Worm (Caenorhabditis elegans) whole organism, L4/young adult: ENCODE results near the gene ptr-3.

Source experiments
- W03F9.2 ChIP-seq: fragments of 150-350 bp; optimal IDR thresholded peaks from 2 replicates; lab custom pipeline; 2014; ENCODE audit warnings: missing biosample characterization, missing genetic modification characterization
- dao-5 ChIP-seq: sonication (generic microtip); optimal IDR thresholded peaks from 2 replicates; lab custom pipeline; 2016; ENCODE audit warnings: missing genotype, missing genetic modification characterization, moderate library complexity, missing compliant biosample characterization
- him-1 ChIP-seq: sonication (generic microtip); optimal IDR thresholded peaks from 2 replicates; lab custom pipeline; 2016; ENCODE audit warnings: missing genotype, missing genetic modification reagents, missing genetic modification characterization, missing compliant biosample characterization

The ptr-3 gene

DNA sequence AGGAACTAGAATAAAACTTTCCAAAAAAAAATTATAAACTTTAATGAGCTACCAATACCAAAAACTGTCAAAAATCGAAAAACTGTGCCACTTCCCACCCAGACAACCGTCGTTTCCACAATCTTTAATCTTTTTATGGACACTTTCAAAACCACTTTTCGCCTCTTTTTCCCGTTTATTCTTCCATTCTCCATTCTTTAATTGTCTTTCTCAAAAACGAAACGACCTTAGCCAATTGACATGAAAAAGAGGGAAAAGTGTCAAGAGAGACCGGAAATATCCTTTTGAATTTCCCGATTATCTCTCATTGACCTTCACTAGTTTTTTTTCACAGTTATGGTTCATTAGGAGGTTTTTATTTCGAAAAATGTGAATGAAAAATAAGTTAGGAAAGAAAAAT, 4.2 kb upstream of the ptr-3 start:
- TF ChIP-seq W03F9.2 (tag; lab: Kevin White, UChicago): no peak
- no peak for TF ChIP-seq him-1 (tag; lab: Kevin White, UChicago)
- TF ChIP-seq dao-5 (tag; lab: Kevin White, UChicago): no peak

DNA sequence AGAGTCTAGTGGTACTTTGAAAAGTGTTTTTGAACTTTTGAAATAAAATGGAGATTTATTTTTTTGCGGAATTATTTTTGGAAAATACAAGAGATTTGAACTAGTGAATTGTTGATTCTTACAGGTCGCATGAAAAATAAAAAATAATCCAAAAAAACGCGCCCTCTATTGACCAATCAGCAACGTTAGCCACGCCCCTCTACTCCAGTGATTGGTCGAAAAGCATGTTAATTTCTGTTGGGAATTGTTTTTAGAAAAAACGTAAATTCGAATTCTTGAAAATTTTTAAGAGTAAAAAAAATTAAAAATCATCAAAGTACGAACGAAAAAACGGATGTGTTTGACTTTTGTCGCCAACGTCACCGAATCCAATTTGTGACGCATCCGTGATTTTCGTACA, 3.0 kb upstream of the ptr-3 start:
- TF ChIP-seq W03F9.2 (tag; lab: Kevin White, UChicago) (no peak), him-1 (tag; lab: Kevin White, UChicago) (no peak), dao-5 (tag; lab: Kevin White, UChicago) (no peak)

- no peak for TF ChIP-seq W03F9.2 (tag; lab: Kevin White, UChicago)
Observed at ce11 chrII:356969-357368, 10.4 kb downstream of the ptr-3 start, which contains the start of gene dmsr-4. Gene dmsr-4, minus strand, starts transcription at chrII:357069.

ce11 chrII:354494-354893, 12.9 kb downstream of the ptr-3 start:
- TF ChIP-seq him-1 (tag; lab: Kevin White, UChicago): no peak
- TF ChIP-seq W03F9.2 (tag; lab: Kevin White, UChicago): no peak
- TF ChIP-seq dao-5 (tag; lab: Kevin White, UChicago): no peak

DNA sequence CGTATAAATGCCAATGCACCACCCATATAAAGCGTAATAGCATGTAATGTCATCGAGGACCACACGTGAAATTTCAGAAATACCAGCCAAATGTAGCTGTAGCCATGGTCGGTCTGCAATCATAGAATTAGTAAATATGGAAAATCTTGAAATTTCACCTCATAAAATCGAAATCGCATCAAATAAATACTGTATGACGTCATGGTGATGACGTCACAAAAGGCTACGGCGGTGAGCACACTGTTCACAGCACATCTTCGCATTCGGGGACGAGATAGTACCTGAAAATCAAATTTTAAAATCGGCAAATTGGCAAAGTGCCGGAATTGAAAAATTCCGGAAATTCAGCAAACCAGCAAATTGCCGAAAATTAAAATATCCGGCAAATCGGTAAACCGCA, 17.6 kb downstream of the ptr-3 start:
- no peak for TF ChIP-seq W03F9.2 (tag; lab: Kevin White, UChicago)
- TF ChIP-seq dao-5 (tag; lab: Kevin White, UChicago): no peak

- TF ChIP-seq W03F9.2 (tag; lab: Kevin White, UChicago) (no peak), dao-5 (tag; lab: Kevin White, UChicago) (no peak), him-1 (tag; lab: Kevin White, UChicago) (no peak)
Observed at ce11 chrII:347734-348133, 19.6 kb downstream of the ptr-3 start, which contains the start of gene D1069.3. Gene D1069.3, minus strand, starts transcription at chrII:347891.

ce11 chrII:341282-341681, 26.1 kb downstream of the ptr-3 start:
- TF ChIP-seq W03F9.2 (tag; lab: Kevin White, UChicago): no peak
- no peak for TF ChIP-seq dao-5 (tag; lab: Kevin White, UChicago)
- no peak for TF ChIP-seq him-1 (tag; lab: Kevin White, UChicago)

DNA sequence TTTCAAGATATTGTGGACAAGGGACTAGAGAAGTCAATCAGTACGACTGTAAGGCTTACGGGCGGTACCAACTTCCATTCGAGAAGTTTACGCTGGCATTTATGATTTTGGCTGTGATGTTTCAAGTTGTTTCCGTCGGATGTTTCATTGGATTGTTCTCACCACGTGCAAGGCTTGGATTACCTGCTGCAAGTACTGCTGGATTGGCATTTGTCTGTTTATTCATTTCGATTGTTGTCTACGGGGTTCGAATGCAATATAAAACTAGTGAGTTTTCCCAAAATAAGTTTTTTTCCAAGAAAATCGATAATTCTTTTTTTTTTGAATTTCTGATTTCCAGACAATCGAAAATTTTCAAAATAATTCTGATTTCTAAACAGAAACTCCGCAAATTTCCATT, 26.6 kb downstream of the ptr-3 start:
- TF ChIP-seq dao-5 (tag; lab: Kevin White, UChicago) (no peak), W03F9.2 (tag; lab: Kevin White, UChicago) (no peak), him-1 (tag; lab: Kevin White, UChicago) (no peak)

- TF ChIP-seq him-1 (tag; lab: Kevin White, UChicago): no peak
- TF ChIP-seq W03F9.2 (tag; lab: Kevin White, UChicago): no peak
- no peak for TF ChIP-seq dao-5 (tag; lab: Kevin White, UChicago)
Observed at ce11 chrII:340224-340623, 27.1 kb downstream of the ptr-3 start, which contains the start of gene clc-31. Gene clc-31, plus strand, starts transcription at chrII:340524.

DNA sequence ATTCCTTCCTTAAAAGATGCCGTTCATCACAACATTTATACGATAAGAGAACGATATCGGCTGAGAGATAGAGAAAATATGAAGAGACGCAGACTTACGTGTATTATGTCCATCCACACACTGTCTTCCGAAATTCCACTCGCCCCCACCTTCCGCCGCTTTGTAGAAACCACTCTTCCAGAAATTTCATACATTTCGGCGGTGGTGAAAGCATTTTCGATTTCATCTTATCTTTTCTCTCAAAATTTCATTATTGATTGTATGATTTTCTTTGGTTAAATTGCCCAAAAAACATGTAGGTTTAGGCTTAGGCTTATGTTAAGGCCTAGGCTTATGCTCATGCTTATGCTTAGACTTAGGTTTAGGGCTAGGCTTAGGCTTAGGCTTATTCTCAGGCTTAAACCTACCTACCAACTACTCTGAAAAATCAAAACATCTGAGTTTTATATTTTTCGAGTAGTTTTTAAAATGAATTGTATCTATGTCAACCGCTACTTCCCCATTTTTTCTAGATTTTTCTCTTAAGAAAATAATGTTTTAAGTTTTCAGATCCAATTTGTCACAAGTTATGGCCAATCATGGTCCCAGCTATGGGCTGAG, 30.0 kb downstream of the ptr-3 start, which contains the start of gene cpn-2:
Gene cpn-2 (plus strand): TSS at position 550 of the 600 bp plus-strand sequence.
- TF ChIP-seq him-1 (tag; lab: Kevin White, UChicago) (no peak), dao-5 (tag; lab: Kevin White, UChicago) (no peak), W03F9.2 (tag; lab: Kevin White, UChicago) (no peak)

- TF ChIP-seq dao-5 (tag; lab: Kevin White, UChicago) (no peak), him-1 (tag; lab: Kevin White, UChicago) (no peak), W03F9.2 (tag; lab: Kevin White, UChicago) (no peak)
Observed at ce11 chrII:334828-335227, 32.5 kb downstream of the ptr-3 start.

DNA sequence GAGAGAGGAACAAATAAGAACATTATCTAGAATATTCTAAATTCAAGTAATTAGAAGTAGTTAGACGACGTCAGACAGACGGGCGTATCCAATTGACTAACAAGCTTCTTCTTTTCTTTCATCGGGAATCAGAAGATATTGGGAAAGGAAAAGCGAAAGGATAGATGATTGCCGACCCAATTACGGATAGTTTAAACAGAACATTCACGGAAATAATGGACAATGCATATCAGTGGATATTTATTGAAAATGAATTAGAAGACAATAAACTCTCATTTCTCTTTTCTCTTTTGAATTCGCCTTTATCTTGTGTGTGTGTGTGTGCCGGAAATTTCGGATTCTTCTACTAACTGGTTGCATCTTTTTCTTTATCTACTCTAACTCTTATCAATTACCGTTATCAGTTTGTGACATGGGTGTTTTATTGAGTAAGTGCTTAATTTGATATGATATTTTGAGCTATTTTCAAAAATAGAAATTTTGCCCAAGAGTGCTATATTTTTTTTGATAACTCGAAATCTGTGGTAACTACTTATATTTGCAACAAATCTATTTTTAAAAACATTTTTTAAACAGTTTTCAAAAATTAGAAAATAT, 33.4 kb downstream of the ptr-3 start:
- no peak for TF ChIP-seq him-1 (tag; lab: Kevin White, UChicago)
- TF ChIP-seq dao-5 (tag; lab: Kevin White, UChicago): no peak
- TF ChIP-seq W03F9.2 (tag; lab: Kevin White, UChicago): no peak

DNA sequence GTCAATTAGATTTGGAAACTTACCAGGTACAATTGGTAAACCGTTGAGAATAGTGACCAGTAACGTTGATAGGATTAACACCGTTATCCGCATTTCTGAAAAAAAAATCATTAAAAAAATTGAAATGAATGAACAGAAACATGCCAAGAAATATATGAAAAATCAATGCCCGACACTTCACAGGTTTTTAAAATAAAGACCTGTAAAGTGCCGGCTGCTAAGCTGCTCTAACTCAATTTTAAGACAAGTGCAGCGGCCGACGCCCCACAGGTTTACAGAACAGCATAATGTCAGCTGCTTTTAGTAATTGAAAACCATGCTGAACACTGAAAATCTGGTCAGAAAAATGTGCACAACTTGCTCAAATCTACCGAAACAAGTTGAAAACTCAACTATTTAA, 34.9 kb downstream of the ptr-3 start, which contains the start of gene cbn-1:
Gene cbn-1 (minus strand): TSS at position 101 of the 400 bp plus-strand sequence.
- no peak for TF ChIP-seq him-1 (tag; lab: Kevin White, UChicago)
- TF ChIP-seq dao-5 (tag; lab: Kevin White, UChicago): no peak
- TF ChIP-seq W03F9.2 (tag; lab: Kevin White, UChicago): no peak
